Worm (Caenorhabditis elegans) whole organism, late embryonic: ENCODE measurements around the gene srsx-25.
A peak's percentile ranks its signal among the peaks of the same experiment; 100 is the strongest.

Source experiments
- C38D4.7 ChIP-seq: fragments of 200-800 bp; sonication (Bioruptor generic); optimal IDR thresholded peaks from 2 replicates; lab custom pipeline; 2018; ENCODE audit warnings: mild to moderate bottlenecking, missing genetic modification characterization, moderate library complexity, missing compliant biosample characterization
- K09A11.1 ChIP-seq: sonication (generic microtip); optimal IDR thresholded peaks from 2 replicates; lab custom pipeline; 2017; ENCODE audit warnings: antibody characterized with exemption, mild to moderate bottlenecking, missing genetic modification characterization, missing compliant biosample characterization; ENCODE audit not compliant: insufficient read depth
- T23F11.4 ChIP-seq: fragments of 200-800 bp; sonication (Bioruptor generic); optimal IDR thresholded peaks from 2 replicates; lab custom pipeline; 2018; ENCODE audit warnings: mild to moderate bottlenecking, missing genetic modification characterization, missing compliant biosample characterization
- Y22D7AL.16 ChIP-seq: sonication (generic microtip); optimal IDR thresholded peaks from 2 replicates; lab custom pipeline; 2016; ENCODE audit warnings: missing genetic modification characterization, missing compliant biosample characterization
- ahr-1 ChIP-seq: sonication (generic microtip); optimal IDR thresholded peaks from 2 replicates; lab custom pipeline; 2016; ENCODE audit warnings: missing genetic modification characterization, missing compliant biosample characterization
- ama-1 ChIP-seq: fragments of 150-350 bp; optimal IDR thresholded peaks from 2 replicates; lab custom pipeline; 2014
- ceh-18 ChIP-seq: sonication (generic microtip); optimal IDR thresholded peaks from 2 replicates; lab custom pipeline; 2016; ENCODE audit warnings: missing genetic modification characterization, missing compliant biosample characterization
- ceh-2 ChIP-seq: sonication (generic microtip); optimal IDR thresholded peaks from 2 replicates; lab custom pipeline; 2016; ENCODE audit warnings: missing genotype, missing genetic modification characterization, missing compliant biosample characterization
- ceh-22 ChIP-seq: sonication (generic microtip); optimal IDR thresholded peaks from 2 replicates; lab custom pipeline; 2017; ENCODE audit warnings: missing biosample characterization, missing genetic modification characterization
- ceh-24 ChIP-seq: sonication (generic microtip); optimal IDR thresholded peaks from 2 replicates; lab custom pipeline; 2016; ENCODE audit warnings: mild to moderate bottlenecking, missing genetic modification characterization, missing compliant biosample characterization
- ceh-31 ChIP-seq: sonication (generic microtip); optimal IDR thresholded peaks from 2 replicates; lab custom pipeline; 2016; ENCODE audit warnings: missing genetic modification characterization, missing compliant biosample characterization
- ceh-34 ChIP-seq: sonication (generic microtip); optimal IDR thresholded peaks from 2 replicates; lab custom pipeline; 2016; ENCODE audit warnings: mild to moderate bottlenecking, missing genetic modification characterization, missing compliant biosample characterization
- ceh-45 ChIP-seq: fragments of 200-800 bp; sonication (Bioruptor generic); IDR thresholded peaks from 2 replicates; pipeline ENCODE4 v1.3.6; 2022; ENCODE audit warnings: missing genetic modification reagents, missing genetic modification characterization, missing compliant biosample characterization
- ceh-48 ChIP-seq: sonication (generic microtip); optimal IDR thresholded peaks from 2 replicates; lab custom pipeline; 2016; ENCODE audit warnings: missing genetic modification characterization, inconsistent platforms, missing compliant biosample characterization
- ceh-6 ChIP-seq: fragments of 200-800 bp; sonication (Bioruptor generic); optimal IDR thresholded peaks from 2 replicates; lab custom pipeline; 2018; ENCODE audit warnings: mild to moderate bottlenecking, missing genetic modification characterization, missing compliant biosample characterization
- che-1 ChIP-seq: sonication (generic microtip); optimal IDR thresholded peaks from 2 replicates; lab custom pipeline; 2016; ENCODE audit warnings: mild to moderate bottlenecking, missing genetic modification characterization, missing compliant biosample characterization
- dve-1 ChIP-seq: sonication (generic microtip); optimal IDR thresholded peaks from 2 replicates; lab custom pipeline; 2017; ENCODE audit warnings: antibody characterized with exemption, mild to moderate bottlenecking, missing genetic modification characterization, missing compliant biosample characterization
- elt-2 ChIP-seq: sonication (generic microtip); optimal IDR thresholded peaks from 2 replicates; lab custom pipeline; 2016; ENCODE audit warnings: missing genetic modification reagents, missing genetic modification characterization, missing compliant biosample characterization
- elt-4 ChIP-seq: sonication (generic microtip); optimal IDR thresholded peaks from 2 replicates; lab custom pipeline; 2016; ENCODE audit warnings: missing genetic modification characterization, missing compliant biosample characterization
- ets-4 ChIP-seq: sonication (generic microtip); optimal IDR thresholded peaks from 2 replicates; lab custom pipeline; 2016; ENCODE audit warnings: missing genetic modification characterization, missing compliant biosample characterization
- eyg-1 ChIP-seq: sonication (generic microtip); optimal IDR thresholded peaks from 2 replicates; lab custom pipeline; 2016; ENCODE audit warnings: missing genotype, missing genetic modification characterization, missing compliant biosample characterization
- fkh-6 ChIP-seq: sonication (generic microtip); optimal IDR thresholded peaks from 2 replicates; lab custom pipeline; 2016; ENCODE audit warnings: missing genetic modification characterization, missing compliant biosample characterization
- gmeb-2 ChIP-seq: sonication (generic microtip); optimal IDR thresholded peaks from 2 replicates; lab custom pipeline; 2016; ENCODE audit warnings: missing genetic modification characterization, inconsistent platforms, missing compliant biosample characterization
- hlh-13 ChIP-seq: fragments of 200-800 bp; sonication (Bioruptor generic); optimal IDR thresholded peaks from 2 replicates; lab custom pipeline; 2018; ENCODE audit warnings: mild to moderate bottlenecking, missing genetic modification characterization, missing compliant biosample characterization
- hlh-15 ChIP-seq: sonication (generic microtip); optimal IDR thresholded peaks from 2 replicates; lab custom pipeline; 2016; ENCODE audit warnings: missing genetic modification characterization, missing compliant biosample characterization
- hlh-30 ChIP-seq: sonication (generic microtip); optimal IDR thresholded peaks from 2 replicates; lab custom pipeline; 2017; ENCODE audit warnings: antibody characterized with exemption, missing genetic modification characterization, missing compliant biosample characterization; ENCODE audit not compliant: insufficient read depth
- hlh-8 ChIP-seq: sonication (generic microtip); optimal IDR thresholded peaks from 2 replicates; lab custom pipeline; 2016; ENCODE audit warnings: missing genotype, missing genetic modification characterization, missing compliant biosample characterization
- lim-6 ChIP-seq: sonication (generic microtip); optimal IDR thresholded peaks from 2 replicates; lab custom pipeline; 2016; ENCODE audit warnings: missing genetic modification characterization, missing compliant biosample characterization
- mec-3 ChIP-seq: sonication (generic microtip); optimal IDR thresholded peaks from 2 replicates; lab custom pipeline; 2016; ENCODE audit warnings: borderline replicate concordance, missing genetic modification characterization, missing compliant biosample characterization
- nhr-232 ChIP-seq: sonication (generic microtip); optimal IDR thresholded peaks from 2 replicates; lab custom pipeline; 2016; ENCODE audit warnings: missing genetic modification characterization, missing compliant biosample characterization
- pat-9 ChIP-seq: fragments of 200-800 bp; sonication (Bioruptor generic); optimal IDR thresholded peaks from 2 replicates; lab custom pipeline; 2018; ENCODE audit warnings: mild to moderate bottlenecking, missing genetic modification characterization, moderate library complexity, missing compliant biosample characterization
- pha-2 ChIP-seq: sonication (generic microtip); optimal IDR thresholded peaks from 2 replicates; lab custom pipeline; 2017; ENCODE audit warnings: mild to moderate bottlenecking, missing genetic modification characterization, missing compliant biosample characterization
- pha-4 ChIP-seq: fragments of 150-350 bp; optimal IDR thresholded peaks from 2 replicates; lab custom pipeline; 2018; ENCODE audit warnings: missing biosample characterization, missing genetic modification reagents, missing genetic modification characterization
- pros-1 ChIP-seq: fragments of 150-350 bp; optimal IDR thresholded peaks from 2 replicates; lab custom pipeline; 2014; ENCODE audit warnings: missing biosample characterization, missing genetic modification reagents, missing genetic modification characterization
- ref-2 ChIP-seq: sonication (generic microtip); optimal IDR thresholded peaks from 2 replicates; lab custom pipeline; 2016; ENCODE audit warnings: missing genetic modification characterization, missing compliant biosample characterization
- sdc-2 ChIP-seq: sonication (generic microtip); optimal IDR thresholded peaks from 2 replicates; lab custom pipeline; 2016; ENCODE audit warnings: missing genotype, missing genetic modification characterization, missing compliant biosample characterization
- sox-2 ChIP-seq: fragments of 200-800 bp; sonication (Bioruptor generic); IDR thresholded peaks from 2 replicates; pipeline ENCODE4 v1.3.6; 2022; ENCODE audit warnings: missing genetic modification reagents, missing genetic modification characterization, missing compliant biosample characterization
- syd-9 ChIP-seq: sonication (generic microtip); optimal IDR thresholded peaks from 2 replicates; lab custom pipeline; 2016; ENCODE audit warnings: mild to moderate bottlenecking, missing genetic modification characterization, moderate library complexity, missing compliant biosample characterization
- tbx-2 ChIP-seq: sonication (generic microtip); optimal IDR thresholded peaks from 2 replicates; lab custom pipeline; 2016; ENCODE audit warnings: missing genetic modification characterization, missing compliant biosample characterization
- tbx-7 ChIP-seq: sonication (generic microtip); optimal IDR thresholded peaks from 2 replicates; lab custom pipeline; 2016; ENCODE audit warnings: missing genotype, missing genetic modification characterization, missing compliant biosample characterization
- ttx-3 ChIP-seq: sonication (generic microtip); optimal IDR thresholded peaks from 2 replicates; lab custom pipeline; 2016; ENCODE audit warnings: missing genetic modification reagents, missing genetic modification characterization, missing compliant biosample characterization
- unc-42 ChIP-seq: sonication (generic microtip); optimal IDR thresholded peaks from 2 replicates; lab custom pipeline; 2016; ENCODE audit warnings: missing genotype, missing genetic modification characterization, missing compliant biosample characterization
- unc-55 ChIP-seq: sonication (generic microtip); optimal IDR thresholded peaks from 2 replicates; lab custom pipeline; 2017; ENCODE audit warnings: missing biosample characterization, missing genetic modification reagents, missing genetic modification characterization
- ztf-16 ChIP-seq: sonication (generic microtip); optimal IDR thresholded peaks from 2 replicates; lab custom pipeline; 2017; ENCODE audit warnings: missing genetic modification characterization, missing compliant biosample characterization

The srsx-25 gene

DNA sequence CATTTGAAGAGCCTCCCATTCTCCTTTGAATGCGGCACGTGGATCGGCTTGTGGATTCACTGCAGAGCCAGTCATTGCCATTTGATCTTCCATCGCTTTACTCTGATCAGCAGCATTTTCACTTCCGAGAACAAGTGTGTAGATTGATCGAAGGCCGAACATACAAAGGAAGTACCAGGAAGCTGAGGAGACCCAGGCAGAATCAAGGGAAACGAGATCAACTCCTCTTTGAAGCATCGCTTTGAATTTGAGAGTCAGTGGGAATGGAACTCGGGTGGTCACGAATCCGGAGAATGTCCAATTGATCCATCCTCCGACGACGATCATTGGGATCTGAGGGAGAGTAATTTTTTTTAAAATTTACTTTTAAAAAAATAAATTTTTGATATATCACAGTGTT lies 15.5 kb downstream of the srsx-25 start:
- TF ChIP-seq C38D4.7 (GFP tag; lab: Kevin White, UChicago) (no peak), pha-2 (no peak), pat-9 (tag; lab: Kevin White, UChicago) (no peak), pha-4 (tag; lab: Kevin White, UChicago) (no peak), hlh-13 (GFP tag; lab: Kevin White, UChicago) (no peak), sox-2 (GFP tag; lab: Robert Waterston, UW) (no peak), ceh-6 (GFP tag; lab: Kevin White, UChicago) (no peak), elt-4 (tag; lab: Kevin White, UChicago) (no peak), ets-4 (tag; lab: Kevin White, UChicago) (no peak), pros-1 (tag; lab: Kevin White, UChicago) (no peak), ceh-34 (no peak), ref-2 (tag; lab: Kevin White, UChicago) (no peak), dve-1 (tag; lab: Kevin White, UChicago) (no peak), gmeb-2 (no peak), unc-42 (tag; lab: Kevin White, UChicago) (no peak)

DNA sequence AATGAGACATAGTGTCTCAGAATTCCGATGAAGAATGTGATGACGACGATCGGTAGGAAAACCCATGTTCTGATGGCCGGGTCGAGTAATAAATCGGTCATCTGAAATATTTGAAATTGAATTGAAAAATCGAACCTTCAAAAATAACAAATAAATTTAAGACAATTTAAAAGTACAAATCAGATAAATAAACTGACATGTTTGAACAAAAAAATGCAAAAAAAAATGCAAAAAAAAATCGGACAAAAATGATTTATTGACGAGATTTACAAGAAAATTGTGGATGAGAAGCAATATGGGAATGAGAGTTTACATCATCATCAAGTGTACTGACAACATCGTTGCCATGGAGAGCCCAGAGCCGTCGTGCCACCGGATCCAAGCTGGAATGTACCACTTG lies 16.9 kb downstream of the srsx-25 start, which contains the start of gene emc-3:
Gene emc-3, minus strand, starts transcription at position 101 of the 400 bp plus-strand sequence.
- TF ChIP-seq ama-1 (lab: Kevin White, UChicago) (no peak), unc-55 (GFP tag; lab: Kevin White, UChicago) (no peak), elt-2 (no peak), ceh-48 (tag; lab: Kevin White, UChicago) (no peak), ceh-2 (tag; lab: Kevin White, UChicago) (no peak), pros-1 (tag; lab: Kevin White, UChicago) (no peak), T23F11.4 (no peak), hlh-8 (no peak)

DNA sequence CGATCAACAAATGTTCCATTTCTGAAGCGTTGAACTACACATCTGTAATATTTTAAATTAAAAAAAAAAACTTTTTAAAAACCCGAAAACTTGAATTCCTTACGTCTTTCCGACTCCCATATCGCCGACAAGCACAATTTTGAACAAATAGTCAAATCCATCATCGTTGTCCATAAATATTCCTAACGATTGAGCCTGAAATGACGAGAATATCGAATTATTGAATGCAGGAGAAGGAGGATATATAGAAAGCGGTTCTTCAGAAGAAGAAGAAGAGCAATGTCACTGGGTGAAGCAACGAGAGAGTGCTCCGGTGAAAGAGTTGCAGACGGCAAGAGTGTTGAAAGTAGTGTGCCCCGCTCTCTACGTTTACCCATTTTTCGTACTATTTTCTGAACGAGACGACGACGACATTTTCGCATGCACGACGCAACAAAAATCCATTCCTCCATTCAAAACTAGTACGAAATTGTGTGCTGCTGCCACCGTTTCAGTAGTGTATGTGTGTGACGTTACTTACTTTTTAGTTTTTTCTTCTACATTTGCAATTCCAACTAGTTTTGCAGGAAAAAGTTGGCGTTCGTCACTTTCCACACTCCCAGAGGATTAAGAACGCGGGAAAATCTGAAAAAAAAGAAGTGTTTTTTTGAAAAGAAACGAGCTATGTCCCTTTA lies 18.9 kb downstream of the srsx-25 start, which contains the start of gene rab-19:
Gene rab-19, minus strand, starts transcription at position 624 of the 674 bp plus-strand sequence.
- TF ChIP-seq che-1 (no peak), unc-42 (tag; lab: Kevin White, UChicago) (peak; percentile 71), ceh-48 (tag; lab: Kevin White, UChicago) (peak; percentile 72), ceh-31 (tag; lab: Kevin White, UChicago) (peak; percentile 28), sdc-2 (tag; lab: Kevin White, UChicago) (no peak), ztf-16 (tag; lab: Kevin White, UChicago) (no peak)
- TF ChIP-seq, all 69 proteins: peak for 3

DNA sequence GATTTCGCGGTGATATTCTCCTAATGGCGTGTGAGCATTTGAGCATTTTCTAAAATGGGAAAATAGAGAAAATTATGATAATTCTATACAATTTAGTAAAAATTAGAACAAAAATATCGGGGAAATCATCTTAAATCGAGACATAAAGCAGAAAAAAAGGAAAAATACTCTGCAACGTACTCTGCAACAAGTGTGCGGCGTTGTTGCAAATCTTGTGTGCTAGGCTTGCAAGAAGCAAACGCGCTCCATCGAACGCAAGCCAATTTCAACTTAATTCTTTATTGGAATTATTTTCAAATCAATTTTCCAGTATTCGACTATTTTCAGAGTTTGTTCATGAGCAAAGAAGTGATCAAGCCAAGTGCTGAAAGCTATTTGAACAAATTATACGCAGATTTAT lies 21.1 kb downstream of the srsx-25 start, which contains the start of the genes Y62E10A.20, Y62E10A.23 and mdt-9:
Gene Y62E10A.20, minus strand, starts transcription at position 49 of the 400 bp plus-strand sequence.
Gene Y62E10A.23, plus strand, starts transcription at position 282 of the 400 bp plus-strand sequence.
Gene mdt-9, plus strand, starts transcription at position 338 of the 400 bp plus-strand sequence.
- peak; percentile 27 for TF ChIP-seq eyg-1
- peak; percentile 4 for TF ChIP-seq unc-55 (GFP tag; lab: Kevin White, UChicago)
- TF ChIP-seq ceh-6 (GFP tag; lab: Kevin White, UChicago) = peak; percentile 58
- no peak for TF ChIP-seq ceh-22
- TF ChIP-seq hlh-13 (GFP tag; lab: Kevin White, UChicago) = no peak
- peak; percentile 57 for TF ChIP-seq C38D4.7 (GFP tag; lab: Kevin White, UChicago)
- TF ChIP-seq nhr-232 (tag; lab: Kevin White, UChicago) = no peak
- TF ChIP-seq mec-3 (tag; lab: Kevin White, UChicago) = no peak
- peak; percentile 89 for TF ChIP-seq unc-42 (tag; lab: Kevin White, UChicago)
- TF ChIP-seq ceh-31 (tag; lab: Kevin White, UChicago) = peak; percentile 87
- TF ChIP-seq ceh-24 (tag; lab: Kevin White, UChicago) = peak; percentile 14
- peak; percentile 77 for TF ChIP-seq ref-2 (tag; lab: Kevin White, UChicago)
- TF ChIP-seq Y22D7AL.16 (tag; lab: Kevin White, UChicago) = no peak
- TF ChIP-seq elt-2 = peak; percentile 80
- TF ChIP-seq ceh-18 (tag; lab: Kevin White, UChicago) = peak; percentile 46
- peak; percentile 47 for TF ChIP-seq syd-9 (tag; lab: Kevin White, UChicago)
- peak; percentile 67 for TF ChIP-seq tbx-2 (tag; lab: Kevin White, UChicago)
- 0 out of 2 replicates have a peak, but pooled peaks have one; percentile 52 for TF ChIP-seq ceh-45
- peak; percentile 29 for TF ChIP-seq fkh-6
- peak; percentile 42 for TF ChIP-seq pros-1 (tag; lab: Kevin White, UChicago)
- TF ChIP-seq pha-4 (tag; lab: Kevin White, UChicago) = no peak
- peak; percentile 2 for TF ChIP-seq hlh-30 (tag; lab: Kevin White, UChicago)
- TF ChIP-seq ahr-1 (tag; lab: Kevin White, UChicago) = peak; percentile 36
- peak; percentile 49 for TF ChIP-seq hlh-15 (tag; lab: Kevin White, UChicago)
- peak; percentile 10 for TF ChIP-seq tbx-7 (tag; lab: Kevin White, UChicago)
- peak; percentile 77 for TF ChIP-seq K09A11.1 (tag; lab: Kevin White, UChicago)
- peak; percentile 54 for TF ChIP-seq pha-2
- TF ChIP-seq ttx-3 (tag; lab: Kevin White, UChicago) = peak; percentile 63
- no peak for TF ChIP-seq lim-6 (tag; lab: Kevin White, UChicago)
- no peak for TF ChIP-seq sdc-2 (tag; lab: Kevin White, UChicago)
